Worm (Caenorhabditis elegans): ENCODE measurements around the gene ugt-33.

The ugt-33 gene

ce11 chrV:10472901-10473774 is 20.1 kb upstream of the ugt-33 start:
- TF ChIP-seq hlh-1 (tag; optimal IDR thresholded peaks at IDR 0.05) (peak; percentile 55), ceh-39 (tag; optimal IDR thresholded peaks at IDR 0.05) (no peak), M03D4.4 (tag; optimal IDR thresholded peaks at IDR 0.05) (no peak)

ce11 chrV:10474040-10474439 is 19.2 kb upstream of the ugt-33 start:
- TF ChIP-seq lin-32 (GFP tag; optimal IDR thresholded peaks at IDR 0.05), result no peak
- no peak for TF ChIP-seq nhr-237 (tag; optimal IDR thresholded peaks at IDR 0.05)
- TF ChIP-seq flh-1 (GFP tag; optimal IDR thresholded peaks at IDR 0.05), result no peak
- no peak for TF ChIP-seq mab-5 (tag; optimal IDR thresholded peaks at IDR 0.05)
- no peak for TF ChIP-seq unc-62 (GFP tag; optimal IDR thresholded peaks at IDR 0.05)
- TF ChIP-seq bed-3 (GFP tag; optimal IDR thresholded peaks at IDR 0.05), result no peak
- TF ChIP-seq unc-39 (tag; optimal IDR thresholded peaks at IDR 0.05), result no peak
- TF ChIP-seq ham-2 (GFP tag; optimal IDR thresholded peaks at IDR 0.05), result no peak
- no peak for TF ChIP-seq tbx-8 (GFP tag; optimal IDR thresholded peaks at IDR 0.05)
- no peak for TF ChIP-seq unc-120 (tag; optimal IDR thresholded peaks at IDR 0.05; ENCODE audit: poor library complexity, severe bottlenecking)
- TF ChIP-seq blmp-1 (tag; optimal IDR thresholded peaks at IDR 0.05), result no peak
- TF ChIP-seq elt-1 (tag; optimal IDR thresholded peaks at IDR 0.05; ENCODE audit: borderline replicate concordance, insufficient read depth), result no peak
- no peak for TF ChIP-seq ceh-39 (tag; optimal IDR thresholded peaks at IDR 0.05)
- TF ChIP-seq mls-2 (tag; optimal IDR thresholded peaks at IDR 0.05), result no peak
- no peak for TF ChIP-seq snpc-4 (tag; optimal IDR thresholded peaks at IDR 0.05)

- TF ChIP-seq lin-32 (GFP tag; optimal IDR thresholded peaks at IDR 0.05) (no peak), flh-1 (GFP tag; optimal IDR thresholded peaks at IDR 0.05) (no peak), cnd-1 (tag; optimal IDR thresholded peaks at IDR 0.05) (no peak), pha-4 (tag; optimal IDR thresholded peaks at IDR 0.05) (no peak), ceh-43 (GFP tag; optimal IDR thresholded peaks at IDR 0.05) (no peak), mls-2 (tag; optimal IDR thresholded peaks at IDR 0.05) (no peak), nhr-2 (tag; optimal IDR thresholded peaks at IDR 0.05) (no peak), blmp-1 (tag; optimal IDR thresholded peaks at IDR 0.05) (no peak), hlh-1 (tag; optimal IDR thresholded peaks at IDR 0.05) (no peak), ham-2 (GFP tag; optimal IDR thresholded peaks at IDR 0.05) (no peak), unc-39 (tag; optimal IDR thresholded peaks at IDR 0.05) (no peak), M03D4.4 (tag; optimal IDR thresholded peaks at IDR 0.05) (no peak), ceh-83 (GFP tag; optimal IDR thresholded peaks at IDR 0.05) (no peak)
Observed at ce11 chrV:10475421-10475820, 17.8 kb upstream of the ugt-33 start.

ce11 chrV:10476864-10477443 is 16.3 kb upstream of the ugt-33 start:
- no peak for TF ChIP-seq ztf-11 (tag; optimal IDR thresholded peaks at IDR 0.05)

- TF ChIP-seq elt-3 (tag; optimal IDR thresholded peaks at IDR 0.05) (no peak), ham-2 (GFP tag; optimal IDR thresholded peaks at IDR 0.05) (peak; percentile 41), pha-4 (tag; optimal IDR thresholded peaks at IDR 0.05) (peak; percentile 25)
Observed at ce11 chrV:10478097-10478828, 14.9 kb upstream of the ugt-33 start, which contains the start of the genes crp-1 and Y32F6B.9. Gene crp-1, plus strand, starts transcription at chrV:10478564. Gene Y32F6B.9, plus strand, starts transcription at chrV:10478699.

- TF ChIP-seq unc-120 (tag; optimal IDR thresholded peaks at IDR 0.05; ENCODE audit: poor library complexity, severe bottlenecking) (no peak), ceh-39 (tag; optimal IDR thresholded peaks at IDR 0.05) (no peak), ces-1 (GFP tag; optimal IDR thresholded peaks at IDR 0.05) (no peak), flh-1 (GFP tag; optimal IDR thresholded peaks at IDR 0.05) (no peak)
Observed at ce11 chrV:10483995-10484394, 9.2 kb upstream of the ugt-33 start.

Measured in whole organism, mixed stage, embryonic.